Worm (Caenorhabditis elegans) whole organism, L1 larva: Measurements from ENCODE around the gene F54H12.7.

Experiments
- C16A3.4 ChIP-seq: fragments of 150-350 bp; optimal IDR thresholded peaks from 2 replicates; lab custom pipeline; 2014; ENCODE audit warnings: missing biosample characterization, missing genetic modification characterization
- C34B4.2 ChIP-seq: sonication (generic microtip); optimal IDR thresholded peaks from 2 replicates; lab custom pipeline; 2017; ENCODE audit warnings: mild to moderate bottlenecking, missing genetic modification characterization, missing compliant biosample characterization
- F16B12.6 ChIP-seq: fragments of 150-350 bp; optimal IDR thresholded peaks from 2 replicates; lab custom pipeline; 2014; ENCODE audit warnings: missing biosample characterization, missing genetic modification characterization
- Y116A8C.19 ChIP-seq: sonication (generic microtip); optimal IDR thresholded peaks from 2 replicates; lab custom pipeline; 2016; ENCODE audit warnings: missing compliant biosample characterization, missing genetic modification characterization, borderline replicate concordance
- aha-1 ChIP-seq: fragments of 150-350 bp; optimal IDR thresholded peaks from 2 replicates; lab custom pipeline; 2014; ENCODE audit warnings: missing biosample characterization, missing genetic modification characterization
- aly-2 ChIP-seq: fragments of 150-350 bp; optimal IDR thresholded peaks from 2 replicates; lab custom pipeline; 2014; ENCODE audit warnings: missing biosample characterization, missing genetic modification characterization
- blmp-1 ChIP-seq: fragments of 150-350 bp; optimal IDR thresholded peaks from 2 replicates; lab custom pipeline; 2014; ENCODE audit warnings: missing biosample characterization, missing genetic modification characterization
- ceh-63 ChIP-seq: fragments of 200-800 bp; sonication (Bioruptor generic); optimal IDR thresholded peaks from 2 replicates; lab custom pipeline; 2018; ENCODE audit warnings: mild to moderate bottlenecking, missing genetic modification characterization, missing compliant biosample characterization
- ceh-8 ChIP-seq: fragments of 200-800 bp; sonication (Bioruptor generic); optimal IDR thresholded peaks from 2 replicates; lab custom pipeline; 2018; ENCODE audit warnings: mild to moderate bottlenecking, missing genetic modification characterization, moderate library complexity, missing compliant biosample characterization
- ceh-82 ChIP-seq, 3 experiments: fragments of 150-350 bp in 1 of 3; sonication (generic microtip) in 2 of 3; optimal IDR thresholded peaks; 2 replicates each; lab custom pipeline; 2014 to 2017; ENCODE audit warnings: missing biosample characterization in 3 of 3, missing genetic modification characterization in 3 of 3
- ces-1 ChIP-seq: fragments of 150-350 bp; optimal IDR thresholded peaks from 2 replicates; lab custom pipeline; 2014; ENCODE audit warnings: missing biosample characterization, missing genetic modification reagents, missing genetic modification characterization
- dsc-1 ChIP-seq: sonication (generic microtip); optimal IDR thresholded peaks from 2 replicates; lab custom pipeline; 2016; ENCODE audit warnings: mild to moderate bottlenecking, missing genetic modification characterization, missing compliant biosample characterization
- efl-1 ChIP-seq, 4 experiments: fragments of 150-350 bp; optimal IDR thresholded peaks in 3 of 4; peaks in 1 of 4; 1 replicate in 1 of 4; 2 replicates in 3 of 4; lab custom pipeline; 2014; ENCODE audit warnings: missing biosample characterization in 2 of 4, missing genetic modification characterization in 2 of 4, missing genetic modification reagents in 2 of 4
- efl-3 ChIP-seq: fragments of 200-800 bp; sonication (Bioruptor generic); optimal IDR thresholded peaks from 2 replicates; lab custom pipeline; 2018; ENCODE audit warnings: mild to moderate bottlenecking, missing genetic modification characterization, missing compliant biosample characterization
- egl-13 ChIP-seq: sonication (generic microtip); optimal IDR thresholded peaks from 2 replicates; lab custom pipeline; 2016; ENCODE audit warnings: missing genotype, missing genetic modification reagents, missing genetic modification characterization, missing compliant biosample characterization
- egl-27 ChIP-seq, 2 experiments: fragments of 150-350 bp in 1 of 2; sonication (generic microtip); optimal IDR thresholded peaks; 3 replicates each; lab custom pipeline; 2017 to 2018; ENCODE audit warnings: missing biosample characterization in 2 of 2, missing genetic modification characterization in 2 of 2, missing genetic modification reagents in 2 of 2
- elt-2 ChIP-seq: sonication (generic microtip); optimal IDR thresholded peaks from 2 replicates; lab custom pipeline; 2016; ENCODE audit warnings: missing genetic modification characterization, mild to moderate bottlenecking, inconsistent platforms, missing compliant biosample characterization, missing genetic modification reagents
- grh-1 ChIP-seq: fragments of 200-800 bp; sonication (Bioruptor generic); IDR thresholded peaks from 2 replicates; pipeline ENCODE4 v1.3.6; 2022; ENCODE audit warnings: missing genetic modification reagents, missing genetic modification characterization, missing compliant biosample characterization
- hlh-4 ChIP-seq: sonication (generic microtip); optimal IDR thresholded peaks from 2 replicates; lab custom pipeline; 2016; ENCODE audit warnings: mild to moderate bottlenecking, missing genetic modification characterization, missing compliant biosample characterization
- hpl-2 ChIP-seq: fragments of 150-350 bp; optimal IDR thresholded peaks from 2 replicates; lab custom pipeline; 2014; ENCODE audit warnings: missing biosample characterization, missing genetic modification reagents, missing genetic modification characterization
- isw-1 ChIP-seq: fragments of 200-800 bp; sonication (Bioruptor generic); IDR thresholded peaks from 2 replicates; pipeline ENCODE4 v1.3.6; 2022; ENCODE audit warnings: missing genetic modification characterization, missing compliant biosample characterization
- jun-1 ChIP-seq: fragments of 150-350 bp; optimal IDR thresholded peaks from 2 replicates; lab custom pipeline; 2014; ENCODE audit warnings: missing biosample characterization, missing genetic modification reagents, missing genetic modification characterization
- lin-14 ChIP-seq: fragments of 200-800 bp; sonication (Bioruptor generic); optimal IDR thresholded peaks from 2 replicates; lab custom pipeline; 2018; ENCODE audit warnings: mild to moderate bottlenecking, missing genetic modification characterization, moderate library complexity, missing compliant biosample characterization
- lin-35 ChIP-seq, 2 experiments: fragments of 150-350 bp; optimal IDR thresholded peaks; 2 replicates each; lab custom pipeline; 2014; ENCODE audit warnings: missing biosample characterization in 2 of 2, missing genetic modification characterization in 2 of 2, missing genetic modification reagents in 2 of 2
- lsy-2 ChIP-seq, 2 experiments: fragments of 150-350 bp; optimal IDR thresholded peaks; 2 replicates each; lab custom pipeline; 2014; ENCODE audit warnings: missing biosample characterization in 2 of 2, missing genetic modification characterization in 2 of 2
- mdl-1 ChIP-seq, 2 experiments: fragments of 150-350 bp; optimal IDR thresholded peaks; 2 replicates each; lab custom pipeline; 2014 to 2017; ENCODE audit warnings: missing biosample characterization in 2 of 2, missing genetic modification characterization in 2 of 2, inconsistent platforms in 1 of 2
- mef-2 ChIP-seq: fragments of 150-350 bp; optimal IDR thresholded peaks from 2 replicates; lab custom pipeline; 2014; ENCODE audit warnings: missing biosample characterization, missing genetic modification characterization
- mep-1 ChIP-seq: fragments of 150-350 bp; optimal IDR thresholded peaks from 2 replicates; lab custom pipeline; 2014; ENCODE audit warnings: missing biosample characterization, missing genetic modification characterization
- nhr-11 ChIP-seq: fragments of 150-350 bp; optimal IDR thresholded peaks from 2 replicates; lab custom pipeline; 2014; ENCODE audit warnings: missing biosample characterization, missing genetic modification characterization
- nhr-20 ChIP-seq: sonication (generic microtip); optimal IDR thresholded peaks from 2 replicates; lab custom pipeline; 2016; ENCODE audit warnings: mild to moderate bottlenecking, missing genetic modification characterization, missing compliant biosample characterization
- nhr-71 ChIP-seq: sonication (generic microtip); optimal IDR thresholded peaks from 2 replicates; lab custom pipeline; 2016; ENCODE audit warnings: mild to moderate bottlenecking, missing genetic modification characterization, moderate library complexity, missing compliant biosample characterization
- nhr-76 ChIP-seq: sonication (generic microtip); optimal IDR thresholded peaks from 2 replicates; lab custom pipeline; 2017; ENCODE audit warnings: missing biosample characterization, missing genetic modification characterization
- nhr-77 ChIP-seq: fragments of 150-350 bp; optimal IDR thresholded peaks from 2 replicates; lab custom pipeline; 2014; ENCODE audit warnings: missing biosample characterization, missing genetic modification characterization
- nhr-84 ChIP-seq: sonication (generic microtip); optimal IDR thresholded peaks from 2 replicates; lab custom pipeline; 2017; ENCODE audit warnings: missing biosample characterization, missing genetic modification characterization
- pag-3 ChIP-seq: sonication (generic microtip); optimal IDR thresholded peaks from 2 replicates; lab custom pipeline; 2017; ENCODE audit warnings: missing genetic modification characterization, mild to moderate bottlenecking, missing compliant biosample characterization, antibody characterized with exemption, borderline replicate concordance; ENCODE audit not compliant: insufficient read depth
- pax-3 ChIP-seq: fragments of 200-800 bp; sonication (Bioruptor generic); optimal IDR thresholded peaks from 2 replicates; lab custom pipeline; 2018; ENCODE audit warnings: mild to moderate bottlenecking, missing genetic modification characterization, moderate library complexity, missing compliant biosample characterization
- rnt-1 ChIP-seq: sonication (generic microtip); optimal IDR thresholded peaks from 2 replicates; lab custom pipeline; 2016; ENCODE audit warnings: mild to moderate bottlenecking, missing genetic modification characterization, moderate library complexity, missing compliant biosample characterization
- snpc-4 ChIP-seq: fragments of 150-350 bp; optimal IDR thresholded peaks from 2 replicates; lab custom pipeline; 2014; ENCODE audit warnings: missing biosample characterization, missing genetic modification characterization
- sptf-1 ChIP-seq: fragments of 150-350 bp; optimal IDR thresholded peaks from 2 replicates; lab custom pipeline; 2014; ENCODE audit warnings: missing biosample characterization, missing genetic modification characterization
- swsn-7 ChIP-seq: sonication (generic microtip); optimal IDR thresholded peaks from 2 replicates; lab custom pipeline; 2016; ENCODE audit warnings: missing genetic modification characterization, missing compliant biosample characterization
- tbx-2 ChIP-seq: sonication (generic microtip); optimal IDR thresholded peaks from 2 replicates; lab custom pipeline; 2016; ENCODE audit warnings: missing genetic modification characterization, missing compliant biosample characterization
- tlp-1 ChIP-seq: fragments of 150-350 bp; optimal IDR thresholded peaks from 2 replicates; lab custom pipeline; 2014; ENCODE audit warnings: missing biosample characterization, missing genetic modification characterization
- unc-130 ChIP-seq: fragments of 150-350 bp; optimal IDR thresholded peaks from 2 replicates; lab custom pipeline; 2017; ENCODE audit warnings: missing biosample characterization, missing genetic modification characterization, inconsistent platforms
- unc-30 ChIP-seq: sonication (generic microtip); optimal IDR thresholded peaks from 2 replicates; lab custom pipeline; 2017; ENCODE audit warnings: missing biosample characterization, missing genetic modification characterization
- unc-62 ChIP-seq: fragments of 150-350 bp; optimal IDR thresholded peaks from 2 replicates; lab custom pipeline; 2014; ENCODE audit warnings: missing biosample characterization, missing genetic modification reagents, missing genetic modification characterization
- unc-86 ChIP-seq: sonication (generic microtip); optimal IDR thresholded peaks from 2 replicates; lab custom pipeline; 2016; ENCODE audit warnings: missing genetic modification characterization, missing compliant biosample characterization
- unc-98 ChIP-seq: fragments of 200-800 bp; sonication (Bioruptor generic); IDR thresholded peaks from 2 replicates; pipeline ENCODE4 v1.3.6; 2022; ENCODE audit warnings: missing genetic modification characterization, missing compliant biosample characterization
- zip-4 ChIP-seq: fragments of 200-800 bp; sonication (Bioruptor generic); optimal IDR thresholded peaks from 2 replicates; lab custom pipeline; 2018; ENCODE audit warnings: mild to moderate bottlenecking, missing genetic modification characterization, moderate library complexity, missing compliant biosample characterization
- ztf-11 ChIP-seq, 2 experiments: sonication (generic microtip); optimal IDR thresholded peaks; 2 replicates each; lab custom pipeline; 2016 to 2017; ENCODE audit warnings: missing genetic modification characterization in 2 of 2, missing biosample characterization in 1 of 2, missing compliant biosample characterization in 1 of 2
- ztf-4 ChIP-seq: fragments of 150-350 bp; optimal IDR thresholded peaks from 2 replicates; lab custom pipeline; 2014; ENCODE audit warnings: missing biosample characterization, missing genetic modification characterization

Gene F54H12.7

ce11 chrIII:7925968-7926367 lies 43.2 kb upstream of the F54H12.7 start:
- TF ChIP-seq blmp-1 (tag; lab: Kevin White, UChicago), result peak; percentile 27
- TF ChIP-seq nhr-76 (tag; lab: Kevin White, UChicago), result no peak

- TF ChIP-seq ztf-11 (tag; optimal IDR thresholded peaks at IDR 0.05; lab: Kevin White, UChicago), result no peak
- TF ChIP-seq ztf-4, result no peak
- TF ChIP-seq snpc-4, result no peak
- peak; percentile 64 to 74 for TF ChIP-seq lsy-2 (tag; optimal IDR thresholded peaks at IDR 0.05; lab: Kevin White, UChicago)
- TF ChIP-seq unc-130 (tag; lab: Kevin White, UChicago), result no peak
- TF ChIP-seq tbx-2 (tag; lab: Kevin White, UChicago), result no peak
- no peak for TF ChIP-seq nhr-84 (tag; lab: Kevin White, UChicago)
- TF ChIP-seq grh-1 (GFP tag; lab: Robert Waterston, UW), result no peak
- peak; percentile 53 for TF ChIP-seq nhr-71 (tag; lab: Kevin White, UChicago)
- no peak for TF ChIP-seq zip-4
- no peak for TF ChIP-seq isw-1 (GFP tag; lab: Robert Waterston, UW)
- TF ChIP-seq nhr-77 (tag; lab: Kevin White, UChicago), result no peak
- no peak for TF ChIP-seq pax-3 (tag; lab: Kevin White, UChicago)
- TF ChIP-seq unc-30 (tag; lab: Kevin White, UChicago), result no peak
- TF ChIP-seq lin-35 (GFP tag; optimal IDR thresholded peaks at IDR 0.05; lab: Kevin White, UChicago), result peak; percentile 74 to 87
- peak; percentile 64 for TF ChIP-seq rnt-1 (tag; lab: Kevin White, UChicago)
- TF ChIP-seq ceh-63 (GFP tag; lab: Kevin White, UChicago), result no peak
- TF ChIP-seq elt-2 (tag; lab: Kevin White, UChicago), result no peak
- no peak for TF ChIP-seq efl-3 (GFP tag; lab: Kevin White, UChicago)
- no peak for TF ChIP-seq unc-62
- TF ChIP-seq efl-1 (optimal IDR thresholded peaks at IDR 0.05; lab: Kevin White, UChicago), result peak; percentile 64 to 81
- peak; percentile 83 to 98 for TF ChIP-seq efl-1 (GFP tag; optimal IDR thresholded peaks at IDR 0.05 in 1 of 2; lab: Kevin White, UChicago)
- TF ChIP-seq ceh-8 (GFP tag; lab: Kevin White, UChicago), result no peak
- TF ChIP-seq egl-27 (tag; optimal IDR thresholded peaks at IDR 0.05; lab: Kevin White, UChicago), result no peak
- TF ChIP-seq mdl-1 (tag; optimal IDR thresholded peaks at IDR 0.05; lab: Kevin White, UChicago), result peak in 1 of 2 experiments; percentile 17
- TF ChIP-seq pag-3, result no peak
- TF ChIP-seq nhr-11, result no peak
- no peak for TF ChIP-seq dsc-1 (tag; lab: Kevin White, UChicago)
- peak; percentile 51 for TF ChIP-seq nhr-20 (tag; lab: Kevin White, UChicago)
- TF ChIP-seq mef-2 (tag; lab: Kevin White, UChicago), result no peak
- peak in 1 of 3 experiments; percentile 35 for TF ChIP-seq ceh-82 (tag; optimal IDR thresholded peaks at IDR 0.05; lab: Kevin White, UChicago)
- TF ChIP-seq lin-14, result no peak
- no peak for TF ChIP-seq egl-13 (tag; lab: Kevin White, UChicago)
- peak; percentile 44 for TF ChIP-seq F16B12.6
- TF ChIP-seq hlh-4, result no peak
- no peak for TF ChIP-seq Y116A8C.19 (tag; lab: Kevin White, UChicago)
- no peak for TF ChIP-seq tlp-1 (tag; lab: Kevin White, UChicago)
- TF ChIP-seq ces-1 (GFP tag; lab: Kevin White, UChicago), result no peak
- no peak for TF ChIP-seq jun-1 (tag; lab: Kevin White, UChicago)
- TF ChIP-seq aly-2 (tag; lab: Kevin White, UChicago), result no peak
- TF ChIP-seq blmp-1 (tag; lab: Kevin White, UChicago), result peak; percentile 33
- TF ChIP-seq mep-1 (tag; lab: Kevin White, UChicago), result peak; percentile 70
- peak; percentile 15 for TF ChIP-seq unc-86 (tag; lab: Kevin White, UChicago)
- no peak for TF ChIP-seq unc-98 (GFP tag; lab: Robert Waterston, UW)
- no peak for TF ChIP-seq hpl-2
- TF ChIP-seq C16A3.4 (tag; lab: Kevin White, UChicago), result peak; percentile 55
- no peak for TF ChIP-seq C34B4.2
- TF ChIP-seq aha-1 (tag; lab: Kevin White, UChicago), result no peak
- no peak for TF ChIP-seq sptf-1 (tag; lab: Kevin White, UChicago)
- TF ChIP-seq swsn-7, result peak; percentile 34
These were observed 40.5 kb upstream of the F54H12.7 start, which contains the start of the genes C29E4.13 and npp-15 for ce11 chrIII:7928549-7929129. Gene C29E4.13, minus strand, starts transcription at chrIII:7928717. Gene npp-15, plus strand, starts transcription at chrIII:7929043.
